Fruit fly (Drosophila melanogaster) whole organism, wandering third instar larva: ENCODE results near the gene CG12402.

Experiments
- Abd-B ChIP-seq: fragments of >200 bp; optimal IDR thresholded peaks from 2 replicates; lab custom pipeline; 2017; ENCODE audit warnings: missing biosample characterization, missing genetic modification characterization
- CG32264 ChIP-seq: fragments of 200-800 bp; sonication (Bioruptor generic); optimal IDR thresholded peaks from 2 replicates; lab custom pipeline; 2016; ENCODE audit warnings: missing biosample characterization, missing genetic modification characterization
- CG9705 ChIP-seq: fragments of 200-800 bp; sonication (Bioruptor generic); optimal IDR thresholded peaks from 2 replicates; lab custom pipeline; 2018; ENCODE audit warnings: missing biosample characterization, mild to moderate bottlenecking, missing genetic modification characterization
- CrebA ChIP-seq: fragments of 200-800 bp; sonication (Bioruptor generic); optimal IDR thresholded peaks from 2 replicates; lab custom pipeline; 2016; ENCODE audit warnings: missing biosample characterization, mild to moderate bottlenecking, missing genetic modification characterization, borderline replicate concordance
- Dfd ChIP-seq: fragments of >200 bp; optimal IDR thresholded peaks from 2 replicates; lab custom pipeline; 2017; ENCODE audit warnings: missing biosample characterization, missing genetic modification characterization
- Dif ChIP-seq: fragments of 200-275, 200-300 bp; sonication (Bioruptor generic); optimal IDR thresholded peaks from 2 replicates; lab custom pipeline; 2018; ENCODE audit warnings: missing biosample characterization, missing genetic modification characterization; ENCODE audit not compliant: partially characterized antibody
- GATAd ChIP-seq: sonication (Bioruptor generic); optimal IDR thresholded peaks from 2 replicates; lab custom pipeline; 2016; ENCODE audit warnings: missing biosample characterization, missing genetic modification characterization
- HLH106 ChIP-seq: fragments of 200-800 bp; optimal IDR thresholded peaks from 3 replicates; lab custom pipeline; 2019; ENCODE audit warnings: missing biosample characterization, mild to moderate bottlenecking, missing genetic modification characterization, moderate library complexity
- Hnf4 ChIP-seq: fragments of 200-800 bp; sonication (Bioruptor generic); optimal IDR thresholded peaks from 2 replicates; lab custom pipeline; 2016; ENCODE audit warnings: missing biosample characterization, mild to moderate bottlenecking, missing genetic modification characterization
- Hr78 ChIP-seq: fragments of >200 bp; optimal IDR thresholded peaks from 2 replicates; lab custom pipeline; 2017; ENCODE audit warnings: missing biosample characterization, missing genetic modification characterization
- Hr83 ChIP-seq: fragments of 200-300 bp; sonication (Bioruptor generic); optimal IDR thresholded peaks from 2 replicates; lab custom pipeline; 2016; ENCODE audit warnings: missing biosample characterization, mild to moderate bottlenecking, missing genetic modification characterization, moderate library complexity; ENCODE audit not compliant: poor library complexity, severe bottlenecking
- Jra ChIP-seq: sonication (Bioruptor generic); optimal IDR thresholded peaks from 2 replicates; lab custom pipeline; 2016; ENCODE audit warnings: missing biosample characterization, missing genetic modification characterization
- Mio ChIP-seq: sonication (Bioruptor generic); optimal IDR thresholded peaks from 2 replicates; lab custom pipeline; 2016; ENCODE audit warnings: missing biosample characterization, missing genetic modification characterization
- Myc ChIP-seq: fragments of >200 bp; optimal IDR thresholded peaks from 2 replicates; lab custom pipeline; 2017
- N ChIP-seq: fragments of >200 bp; optimal IDR thresholded peaks from 2 replicates; lab custom pipeline; 2018; ENCODE audit warnings: missing biosample characterization, missing external identifiers, missing genetic modification characterization
- OdsH ChIP-seq: fragments of 200-800 bp; sonication (Bioruptor generic); optimal IDR thresholded peaks from 2 replicates; lab custom pipeline; 2016; ENCODE audit warnings: missing biosample characterization, mild to moderate bottlenecking, missing genetic modification characterization
- Rel ChIP-seq, 2 experiments: fragments of 200-800 bp; sonication (Bioruptor generic) in 1 of 2; optimal IDR thresholded peaks; 2 replicates in 1 of 2; 3 replicates in 1 of 2; lab custom pipeline; 2016 to 2019; ENCODE audit warnings: mild to moderate bottlenecking in 2 of 2, missing biosample characterization in 2 of 2, missing genetic modification characterization in 2 of 2, moderate library complexity in 1 of 2
- Sp1 ChIP-seq: fragments of 200-800 bp; sonication (Bioruptor generic); optimal IDR thresholded peaks from 3 replicates; lab custom pipeline; 2019; ENCODE audit warnings: missing biosample characterization, mild to moderate bottlenecking, missing genetic modification characterization, moderate library complexity
- Vsx2 ChIP-seq: fragments of 200-300, 225-300 bp; sonication (Bioruptor generic); optimal IDR thresholded peaks from 2 replicates; lab custom pipeline; 2018; ENCODE audit warnings: missing biosample characterization, missing genetic modification characterization; ENCODE audit not compliant: partially characterized antibody
- br ChIP-seq: fragments of 200-800 bp; sonication (Bioruptor generic); optimal IDR thresholded peaks from 2 replicates; lab custom pipeline; 2016; ENCODE audit warnings: missing biosample characterization, missing genetic modification characterization
- brk ChIP-seq: fragments of 200-800 bp; sonication (Bioruptor generic); optimal IDR thresholded peaks from 2 replicates; lab custom pipeline; 2016; ENCODE audit warnings: missing biosample characterization, mild to moderate bottlenecking, missing genetic modification characterization
- dl ChIP-seq, 2 experiments: fragments of 175-275, 200-275 bp in 1 of 2; fragments of 200-275 bp in 1 of 2; sonication (Bioruptor generic); optimal IDR thresholded peaks; lab custom pipeline; 2018; ENCODE audit warnings: mild to moderate bottlenecking in 2 of 2, missing biosample characterization in 2 of 2, missing genetic modification characterization in 2 of 2, moderate library complexity in 2 of 2; ENCODE audit not compliant: partially characterized antibody in 2 of 2, insufficient read depth in 1 of 2
- dmrt93B ChIP-seq: fragments of 200-800 bp; sonication (Bioruptor generic); optimal IDR thresholded peaks from 2 replicates; lab custom pipeline; 2018; ENCODE audit warnings: missing biosample characterization, mild to moderate bottlenecking, missing genetic modification characterization
- ey ChIP-seq: fragments of 200-800 bp; sonication (Bioruptor generic); optimal IDR thresholded peaks from 2 replicates; lab custom pipeline; 2016; ENCODE audit warnings: missing biosample characterization, missing genetic modification characterization
- foxo ChIP-seq, 2 experiments: fragments of 200-800 bp; sonication (Bioruptor generic); optimal IDR thresholded peaks; 2 replicates in 1 of 2; 3 replicates in 1 of 2; lab custom pipeline; 2016 to 2017; ENCODE audit warnings: missing biosample characterization in 2 of 2, missing genetic modification characterization in 2 of 2
- fru ChIP-seq: fragments of 200-800 bp; sonication (Bioruptor generic); optimal IDR thresholded peaks from 3 replicates; lab custom pipeline; 2016; ENCODE audit warnings: missing biosample characterization, mild to moderate bottlenecking, missing genetic modification characterization
- h ChIP-seq: fragments of 200-800 bp; sonication (Bioruptor generic); optimal IDR thresholded peaks from 3 replicates; lab custom pipeline; 2016; ENCODE audit warnings: missing biosample characterization, mild to moderate bottlenecking, missing genetic modification characterization
- jim ChIP-seq: fragments of 175-275, 200-325 bp; sonication (Bioruptor generic); optimal IDR thresholded peaks from 2 replicates; lab custom pipeline; 2016; ENCODE audit warnings: missing biosample characterization, mild to moderate bottlenecking, missing genetic modification characterization
- lola ChIP-seq: fragments of >200 bp; optimal IDR thresholded peaks from 2 replicates; lab custom pipeline; 2017; ENCODE audit warnings: missing biosample characterization, missing genetic modification characterization
- pan ChIP-seq: fragments of >200 bp; optimal IDR thresholded peaks from 2 replicates; lab custom pipeline; 2017
- psq ChIP-seq: fragments of 200-800 bp; sonication (Bioruptor generic); optimal IDR thresholded peaks from 3 replicates; lab custom pipeline; 2017; ENCODE audit warnings: missing biosample characterization, mild to moderate bottlenecking, missing genetic modification characterization, moderate library complexity
- rgr ChIP-seq: fragments of 200-800 bp; sonication (Bioruptor generic); optimal IDR thresholded peaks from 3 replicates; lab custom pipeline; 2016; ENCODE audit warnings: missing biosample characterization, mild to moderate bottlenecking, missing genetic modification characterization
- sage ChIP-seq: fragments of 200-800 bp; sonication (Bioruptor generic); optimal IDR thresholded peaks from 2 replicates; lab custom pipeline; 2016; ENCODE audit warnings: missing biosample characterization, mild to moderate bottlenecking, missing genetic modification characterization
- sv ChIP-seq: fragments of 200-800 bp; sonication (Bioruptor generic); optimal IDR thresholded peaks from 3 replicates; lab custom pipeline; 2016; ENCODE audit warnings: missing biosample characterization, missing genetic modification characterization
- tai ChIP-seq: sonication (Bioruptor generic); optimal IDR thresholded peaks from 2 replicates; lab custom pipeline; 2016; ENCODE audit warnings: missing biosample characterization, missing genetic modification characterization
- usp ChIP-seq: fragments of >200 bp; optimal IDR thresholded peaks from 2 replicates; lab custom pipeline; 2017; ENCODE audit warnings: missing biosample characterization, missing genetic modification characterization
- woc ChIP-seq: sonication (Bioruptor generic); optimal IDR thresholded peaks from 2 replicates; lab custom pipeline; 2016; ENCODE audit warnings: missing biosample characterization, mild to moderate bottlenecking, missing genetic modification characterization

The CG12402 gene

DNA sequence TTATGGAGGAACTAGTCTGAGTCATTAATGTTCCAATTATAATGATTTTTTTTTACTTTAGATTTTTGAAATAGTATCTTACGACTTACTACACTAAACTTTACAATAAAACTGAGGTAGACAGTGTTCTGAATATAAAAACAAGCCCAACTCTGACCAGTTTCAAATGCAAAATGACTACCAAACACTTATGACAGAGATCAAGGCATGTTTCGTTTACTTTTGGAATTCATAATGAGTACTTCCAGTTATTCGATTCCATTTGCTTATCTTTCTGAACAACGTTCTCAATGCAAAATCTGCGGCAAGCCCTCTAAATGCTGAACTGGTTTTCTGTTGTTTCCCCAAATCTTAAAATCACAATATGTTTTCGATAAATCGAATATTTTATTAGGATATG, 43.7 kb upstream of the CG12402 start, which contains the start of gene CG14355:
CG14355 (minus strand) TSS at position 101 of the 400 bp plus-strand sequence.
- no peak for TF ChIP-seq rgr
- TF ChIP-seq Rel (GFP tag; optimal IDR thresholded peaks at IDR 0.05; lab: Kevin White, UChicago), result no peak
- no peak for TF ChIP-seq Rel (tag; optimal IDR thresholded peaks at IDR 0.05; lab: Kevin White, UChicago)
- no peak for TF ChIP-seq Jra (GFP tag; lab: Kevin White, UChicago)
- no peak for TF ChIP-seq Hnf4
- TF ChIP-seq jim (GFP tag; lab: Kevin White, UChicago), result no peak
- no peak for TF ChIP-seq HLH106 (tag; lab: Kevin White, UChicago)
- TF ChIP-seq Myc (lab: Kevin White, UChicago), result no peak
- no peak for TF ChIP-seq CG32264 (GFP tag; lab: Kevin White, UChicago)
- TF ChIP-seq psq (GFP tag; lab: Kevin White, UChicago), result no peak
- no peak for TF ChIP-seq Sp1 (GFP tag; lab: Kevin White, UChicago)
- TF ChIP-seq woc (GFP tag; lab: Kevin White, UChicago), result no peak
- TF ChIP-seq N (GFP tag; lab: Kevin White, UChicago), result no peak
- TF ChIP-seq OdsH (GFP tag; lab: Kevin White, UChicago), result no peak
- no peak for TF ChIP-seq Abd-B (GFP tag; lab: Kevin White, UChicago)
- no peak for TF ChIP-seq h
- no peak for TF ChIP-seq pan (lab: Kevin White, UChicago)
- TF ChIP-seq sv (GFP tag; lab: Kevin White, UChicago), result no peak
- TF ChIP-seq dl (GFP tag; optimal IDR thresholded peaks at IDR 0.05; lab: Kevin White, UChicago; ENCODE audit: insufficient read depth in 1 of 2, partially characterized antibody in 2 of 2), result no peak
- TF ChIP-seq, all 38 proteins: peak for 0

DNA sequence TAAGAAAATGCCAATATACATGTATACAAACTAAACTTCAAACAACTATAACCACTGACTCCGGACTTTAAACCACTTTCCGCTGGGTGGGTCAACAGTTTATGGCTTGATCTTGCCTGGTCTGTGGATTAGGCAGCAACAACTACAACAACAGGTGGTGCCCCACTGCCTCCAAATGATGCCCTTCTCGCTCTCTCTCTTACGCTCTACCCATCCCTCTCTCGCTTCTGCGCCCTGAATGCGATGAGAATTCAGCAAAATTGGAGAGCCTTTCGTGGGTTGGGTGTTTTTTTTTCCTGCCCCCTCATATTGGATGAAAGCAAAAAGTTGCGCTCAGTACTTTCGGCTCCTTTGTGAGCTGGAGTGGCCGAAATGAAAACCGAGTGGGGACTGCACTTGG, 32.8 kb upstream of the CG12402 start:
- TF ChIP-seq Dif (GFP tag; lab: Kevin White, UChicago), result peak; percentile 26
- no peak for TF ChIP-seq CG9705 (GFP tag; lab: Kevin White, UChicago)
- TF ChIP-seq lola (GFP tag; lab: Kevin White, UChicago), result no peak
- no peak for TF ChIP-seq pan (lab: Kevin White, UChicago)
- TF ChIP-seq Vsx2, result no peak
- TF ChIP-seq CG32264 (GFP tag; lab: Kevin White, UChicago), result no peak
- no peak for TF ChIP-seq Abd-B (GFP tag; lab: Kevin White, UChicago)
- TF ChIP-seq woc (GFP tag; lab: Kevin White, UChicago), result no peak

DNA sequence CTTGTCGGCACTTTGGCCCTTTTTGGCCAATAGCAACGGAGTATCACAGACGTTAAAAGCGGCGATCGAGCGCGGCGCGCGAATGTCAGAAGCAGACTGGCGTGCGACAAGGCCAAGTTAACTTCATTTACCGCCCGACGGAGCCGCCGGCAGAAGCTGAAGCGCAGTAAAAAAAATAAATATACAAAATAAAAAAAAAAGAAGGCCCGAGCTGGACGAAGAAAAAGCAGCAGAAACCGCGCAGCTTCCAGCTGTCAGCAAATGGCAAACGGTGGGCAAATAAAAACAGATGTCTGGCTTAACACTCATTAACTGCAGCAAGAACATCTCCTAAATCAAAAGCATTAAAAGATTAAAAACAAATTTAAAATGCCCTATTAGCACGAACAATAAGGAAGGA, 23.9 kb upstream of the CG12402 start, which contains the start of gene CG14356:
CG14356 (minus strand) TSS at position 101 of the 400 bp plus-strand sequence.
- TF ChIP-seq sv (GFP tag; lab: Kevin White, UChicago) (no peak), lola (GFP tag; lab: Kevin White, UChicago) (no peak), h (no peak), Dif (GFP tag; lab: Kevin White, UChicago) (no peak), Myc (lab: Kevin White, UChicago) (no peak), brk (GFP tag; lab: Kevin White, UChicago) (no peak), usp (GFP tag; lab: Kevin White, UChicago) (no peak), Jra (GFP tag; lab: Kevin White, UChicago) (no peak), ey (GFP tag; lab: Kevin White, UChicago) (no peak), Sp1 (GFP tag; lab: Kevin White, UChicago) (no peak), CG32264 (GFP tag; lab: Kevin White, UChicago) (no peak)

DNA sequence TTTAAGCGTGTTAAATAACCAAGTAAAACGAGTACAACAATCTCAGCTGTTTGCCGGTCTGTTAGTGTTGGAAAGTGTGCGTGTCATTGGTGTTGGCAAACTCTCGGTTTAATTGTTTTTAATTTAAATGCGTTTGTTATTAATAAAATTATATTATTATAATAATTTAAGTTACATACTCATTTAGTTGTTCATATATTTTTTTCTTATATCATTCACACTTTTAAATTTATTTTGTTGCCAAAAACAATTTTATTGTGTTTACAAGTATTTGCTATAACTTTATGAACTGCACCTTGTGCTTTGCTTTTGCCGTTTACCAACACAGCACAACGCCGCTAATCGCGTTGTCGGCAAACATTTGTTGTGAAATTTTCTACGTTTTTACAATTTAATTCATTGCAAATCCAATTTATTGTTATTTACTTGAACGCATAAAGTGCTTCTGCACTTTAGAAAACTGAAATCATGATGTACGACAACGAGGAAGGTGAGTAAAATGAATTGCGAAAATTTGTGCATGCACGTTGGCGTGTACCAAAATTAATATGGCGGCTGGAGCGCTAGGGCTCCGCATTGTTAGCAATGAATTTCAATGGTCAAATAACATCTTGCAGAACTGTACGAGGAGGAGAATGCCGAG, 17.5 kb upstream of the CG12402 start, which contains the start of the genes 140up and Polr2B:
140up (minus strand) TSS at position 70 of the 643 bp plus-strand sequence.
Polr2B (plus strand) TSS at position 313 of the 643 bp plus-strand sequence.
- peak; percentile 77 for TF ChIP-seq ey (GFP tag; lab: Kevin White, UChicago)
- peak; percentile 67 for TF ChIP-seq sage (GFP tag; lab: Kevin White, UChicago)
- TF ChIP-seq Hr78 (GFP tag; lab: Kevin White, UChicago), result no peak
- TF ChIP-seq psq (GFP tag; lab: Kevin White, UChicago), result peak; percentile 93
- TF ChIP-seq CrebA, result no peak
- no peak for TF ChIP-seq Mio (GFP tag; lab: Kevin White, UChicago)
- peak; percentile 91 for TF ChIP-seq Sp1 (GFP tag; lab: Kevin White, UChicago)
- TF ChIP-seq br (GFP tag; lab: Kevin White, UChicago), result peak; percentile 77
- TF ChIP-seq Hnf4, result peak; percentile 94
- peak; percentile 52 for TF ChIP-seq Myc (lab: Kevin White, UChicago)
- TF ChIP-seq Vsx2, result no peak
- no peak for TF ChIP-seq Abd-B (GFP tag; lab: Kevin White, UChicago)
- TF ChIP-seq CG32264 (GFP tag; lab: Kevin White, UChicago), result peak; percentile 5
- TF ChIP-seq Jra (GFP tag; lab: Kevin White, UChicago), result peak; percentile 86
- peak; percentile 25 for TF ChIP-seq Rel (GFP tag; optimal IDR thresholded peaks at IDR 0.05; lab: Kevin White, UChicago)
- peak; percentile 66 for TF ChIP-seq Rel (tag; optimal IDR thresholded peaks at IDR 0.05; lab: Kevin White, UChicago)
- peak; percentile 66 for TF ChIP-seq woc (GFP tag; lab: Kevin White, UChicago)
- peak; percentile 92 for TF ChIP-seq dmrt93B (GFP tag; lab: Kevin White, UChicago)
- peak; percentile 93 for TF ChIP-seq OdsH (GFP tag; lab: Kevin White, UChicago)
- no peak for TF ChIP-seq tai (GFP tag; lab: Kevin White, UChicago)
- TF ChIP-seq foxo (GFP tag; optimal IDR thresholded peaks at IDR 0.05; lab: Kevin White, UChicago), result peak in 1 of 2 experiments; percentile 95
- no peak for TF ChIP-seq Dfd (GFP tag; lab: Kevin White, UChicago)
- peak; percentile 96 for TF ChIP-seq HLH106 (tag; lab: Kevin White, UChicago)
- peak; percentile 6 for TF ChIP-seq jim (GFP tag; lab: Kevin White, UChicago)
- peak; percentile 88 for TF ChIP-seq h
- peak; percentile 80 for TF ChIP-seq sv (GFP tag; lab: Kevin White, UChicago)
- TF ChIP-seq CG9705 (GFP tag; lab: Kevin White, UChicago), result peak; percentile 89
- TF ChIP-seq Hr83 (GFP tag; lab: Kevin White, UChicago), result peak; percentile 55
- TF ChIP-seq fru (GFP tag; lab: Kevin White, UChicago), result peak; percentile 86
- peak; percentile 64 for TF ChIP-seq GATAd (GFP tag; lab: Kevin White, UChicago)
- TF ChIP-seq dl (GFP tag; optimal IDR thresholded peaks at IDR 0.05; lab: Kevin White, UChicago; ENCODE audit: insufficient read depth in 1 of 2, partially characterized antibody in 2 of 2), result no peak
- peak; percentile 95 for TF ChIP-seq rgr
